Worm (Caenorhabditis elegans): ENCODE measurements around the gene jud-4.

DNA sequence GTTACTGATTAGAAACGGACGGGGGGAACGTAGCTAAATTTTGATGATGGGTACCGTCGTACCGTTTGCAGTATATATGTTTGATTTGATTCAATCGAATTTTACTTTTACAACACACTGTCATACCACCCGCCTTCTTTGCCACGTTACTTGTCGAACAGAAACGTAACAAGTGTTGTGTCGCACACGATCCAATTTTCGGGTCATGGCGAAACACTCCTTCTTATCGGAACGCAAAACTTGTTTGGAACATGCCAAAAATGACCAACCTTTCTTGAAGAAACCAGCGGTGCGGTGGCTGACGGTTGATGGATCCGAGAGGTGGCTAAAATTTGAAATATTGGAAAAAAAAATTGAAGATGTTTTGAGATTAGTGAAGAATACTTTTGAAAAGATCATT lies 3.6 kb upstream of the jud-4 start:
- TF ChIP-seq him-1 (tag; optimal IDR thresholded peaks at IDR 0.05) (no peak), dao-5 (tag; optimal IDR thresholded peaks at IDR 0.05) (no peak), W03F9.2 (tag; optimal IDR thresholded peaks at IDR 0.05) (no peak)

All from whole organism, L4/young adult.